Worm (Caenorhabditis elegans) whole organism, L4 larva: ENCODE data around the gene cgt-3.

ENCODE experiments used
- D1046.2 ChIP-seq: fragments of 200-800 bp; sonication (Bioruptor generic); IDR thresholded peaks from 2 replicates; pipeline ENCODE4 v1.3.6; 2022; ENCODE audit warnings: missing genetic modification characterization, missing compliant biosample characterization
- F44E2.7 ChIP-seq: fragments of 200-800 bp; sonication (Bioruptor generic); IDR thresholded peaks from 2 replicates; pipeline ENCODE4 v2.1.2; 2022; ENCODE audit warnings: missing genetic modification characterization, missing compliant biosample characterization
- T26A8.4 ChIP-seq: fragments of 200-800 bp; sonication (Bioruptor generic); IDR thresholded peaks from 2 replicates; pipeline ENCODE4 v1.3.6; 2022; ENCODE audit warnings: missing genetic modification characterization, missing compliant biosample characterization
- ZK546.5 ChIP-seq, 2 experiments: sonication (generic microtip); optimal IDR thresholded peaks; 2 replicates each; lab custom pipeline; 2017; ENCODE audit warnings: missing biosample characterization in 2 of 2, missing genetic modification characterization in 2 of 2
- aha-1 ChIP-seq: fragments of 150-350 bp; peaks from one replicate; lab custom pipeline; 2014; ENCODE audit warnings: missing biosample characterization, missing genetic modification characterization
- ama-1 ChIP-seq: fragments of 150-350 bp; optimal IDR thresholded peaks from 2 replicates; lab custom pipeline; 2014; ENCODE audit warnings: inconsistent platforms, mixed read lengths
- attf-4 ChIP-seq: sonication (generic microtip); optimal IDR thresholded peaks from 3 replicates; lab custom pipeline; 2017; ENCODE audit warnings: missing biosample characterization, missing genetic modification characterization
- ces-1 ChIP-seq: fragments of 150-350 bp; sonication (generic microtip); optimal IDR thresholded peaks from 4 replicates; lab custom pipeline; 2014; ENCODE audit warnings: missing biosample characterization, missing genetic modification reagents, missing genetic modification characterization
- ctbp-1 ChIP-seq: fragments of 200-800 bp; sonication (Bioruptor generic); IDR thresholded peaks from 2 replicates; pipeline ENCODE4 v1.3.6; 2022; ENCODE audit warnings: missing genetic modification reagents, missing genetic modification characterization, missing compliant biosample characterization
- daf-12 ChIP-seq: fragments of 150-350 bp; optimal IDR thresholded peaks from 2 replicates; lab custom pipeline; 2014; ENCODE audit warnings: missing biosample characterization, missing genetic modification reagents, missing genetic modification characterization
- daf-8 ChIP-seq: fragments of 200-800 bp; sonication (Bioruptor generic); IDR thresholded peaks from 2 replicates; pipeline ENCODE4 v1.3.6; 2022; ENCODE audit warnings: missing genetic modification characterization, missing compliant biosample characterization
- dmd-8 ChIP-seq: fragments of 200-800 bp; sonication (Bioruptor generic); IDR thresholded peaks from 2 replicates; pipeline ENCODE4 v1.3.6; 2022; ENCODE audit warnings: missing genetic modification characterization, missing compliant biosample characterization
- dmd-9 ChIP-seq: fragments of 200-800 bp; sonication (Bioruptor generic); IDR thresholded peaks from 2 replicates; pipeline ENCODE4 v1.3.6; 2022; ENCODE audit warnings: missing genetic modification reagents, missing genetic modification characterization, missing compliant biosample characterization
- duxl-1 ChIP-seq: sonication (generic microtip); optimal IDR thresholded peaks from 2 replicates; lab custom pipeline; 2016; ENCODE audit warnings: mild to moderate bottlenecking, missing genetic modification characterization, moderate library complexity, missing compliant biosample characterization; ENCODE audit not compliant: poor library complexity
- egl-27 ChIP-seq: sonication (generic microtip); optimal IDR thresholded peaks from 3 replicates; lab custom pipeline; 2017; ENCODE audit warnings: missing biosample characterization, missing genetic modification reagents, missing genetic modification characterization
- egl-43 ChIP-seq: fragments of 200-800 bp; sonication (Bioruptor generic); IDR thresholded peaks from 2 replicates; pipeline ENCODE4 v1.3.6; 2022; ENCODE audit warnings: missing genetic modification reagents, missing genetic modification characterization, missing compliant biosample characterization
- gei-8 ChIP-seq: fragments of 200-800 bp; sonication (Bioruptor generic); optimal IDR thresholded peaks from 2 replicates; lab custom pipeline; 2018; ENCODE audit warnings: mild to moderate bottlenecking, missing genetic modification characterization, missing compliant biosample characterization
- hif-1 ChIP-seq, 2 experiments: sonication (generic microtip); optimal IDR thresholded peaks; 2 replicates each; lab custom pipeline; 2016 to 2017; ENCODE audit warnings: missing compliant biosample characterization in 2 of 2, missing genetic modification characterization in 2 of 2, missing genetic modification reagents in 2 of 2, missing genotype in 2 of 2, mild to moderate bottlenecking in 1 of 2
- hmg-1.1 ChIP-seq: fragments of 200-800 bp; sonication (Bioruptor generic); IDR thresholded peaks from 2 replicates; pipeline ENCODE4 v1.3.6; 2022; ENCODE audit warnings: missing genetic modification reagents, missing genetic modification characterization, missing compliant biosample characterization
- lin-1 ChIP-seq: fragments of 200-800 bp; sonication (Bioruptor generic); IDR thresholded peaks from 2 replicates; pipeline ENCODE4 v1.3.6; 2022; ENCODE audit warnings: missing genetic modification reagents, missing genetic modification characterization, missing compliant biosample characterization
- lin-15B ChIP-seq: fragments of 150-350 bp; sonication (generic microtip); optimal IDR thresholded peaks from 3 replicates; lab custom pipeline; 2014; ENCODE audit warnings: missing biosample characterization, missing genetic modification characterization
- lin-38 ChIP-seq: fragments of 200-800 bp; sonication (Bioruptor generic); IDR thresholded peaks from 2 replicates; pipeline ENCODE4 v1.3.6; 2022; ENCODE audit warnings: missing genetic modification reagents, missing genetic modification characterization, missing compliant biosample characterization
- lir-3 ChIP-seq: sonication (generic microtip); optimal IDR thresholded peaks from 2 replicates; lab custom pipeline; 2016; ENCODE audit warnings: mild to moderate bottlenecking, missing genetic modification characterization, missing compliant biosample characterization
- madf-9 ChIP-seq: fragments of 200-800 bp; sonication (Bioruptor generic); conservative IDR thresholded peaks from 2 replicates; pipeline ENCODE4 v1.3.6; 2022; ENCODE audit warnings: missing genetic modification reagents, missing genetic modification characterization, missing compliant biosample characterization
- mdl-1 ChIP-seq, 2 experiments: fragments of 150-350 bp in 1 of 2; sonication (generic microtip) in 1 of 2; optimal IDR thresholded peaks; 2 replicates each; lab custom pipeline; 2014 to 2017; ENCODE audit warnings: missing biosample characterization in 2 of 2, missing genetic modification characterization in 2 of 2
- mxl-2 ChIP-seq: fragments of 200-800 bp; sonication (Bioruptor generic); conservative IDR thresholded peaks from 2 replicates; pipeline ENCODE4 v1.3.6; 2022; ENCODE audit warnings: missing genetic modification reagents, missing genetic modification characterization, missing compliant biosample characterization
- nhr-102 ChIP-seq: sonication (generic microtip); optimal IDR thresholded peaks from 2 replicates; lab custom pipeline; 2016; ENCODE audit warnings: mild to moderate bottlenecking, missing genetic modification characterization, moderate library complexity, missing compliant biosample characterization
- nhr-11 ChIP-seq: fragments of 150-350 bp; optimal IDR thresholded peaks from 2 replicates; lab custom pipeline; 2014; ENCODE audit warnings: missing biosample characterization, missing genetic modification characterization
- nhr-237 ChIP-seq: sonication (generic microtip); optimal IDR thresholded peaks from 2 replicates; lab custom pipeline; 2017; ENCODE audit warnings: missing biosample characterization, missing genetic modification characterization
- nhr-28 ChIP-seq: fragments of 150-350 bp; optimal IDR thresholded peaks from 2 replicates; lab custom pipeline; 2014; ENCODE audit warnings: missing biosample characterization, missing genetic modification characterization
- nhr-41 ChIP-seq: fragments of 200-800 bp; sonication (Bioruptor generic); IDR thresholded peaks from 2 replicates; pipeline ENCODE4 v1.3.6; 2022; ENCODE audit warnings: missing genetic modification reagents, missing genetic modification characterization, missing compliant biosample characterization
- nhr-42 ChIP-seq: fragments of 200-800 bp; sonication (Bioruptor generic); IDR thresholded peaks from 2 replicates; pipeline ENCODE4 v1.3.6; 2022; ENCODE audit warnings: missing genetic modification characterization, missing compliant biosample characterization
- nhr-48 ChIP-seq: sonication (generic microtip); optimal IDR thresholded peaks from 2 replicates; lab custom pipeline; 2016; ENCODE audit warnings: mild to moderate bottlenecking, missing genetic modification characterization, missing compliant biosample characterization
- nhr-76 ChIP-seq: fragments of 150-350 bp; optimal IDR thresholded peaks from 2 replicates; lab custom pipeline; 2014; ENCODE audit warnings: missing biosample characterization, missing genetic modification characterization
- php-3 ChIP-seq: fragments of 200-800 bp; sonication (Bioruptor generic); IDR thresholded peaks from 2 replicates; pipeline ENCODE4 v1.3.6; 2022; ENCODE audit warnings: missing genetic modification reagents, missing genetic modification characterization, missing compliant biosample characterization
- set-16 ChIP-seq: fragments of 200-800 bp; sonication (Bioruptor generic); IDR thresholded peaks from 2 replicates; pipeline ENCODE4 v1.3.6; 2022; ENCODE audit warnings: missing genetic modification reagents, missing genetic modification characterization, missing compliant biosample characterization
- snpc-4 ChIP-seq: fragments of 150-350 bp; optimal IDR thresholded peaks from 2 replicates; lab custom pipeline; 2014; ENCODE audit warnings: missing biosample characterization, missing genetic modification characterization
- unc-62 ChIP-seq, 3 experiments: fragments of 150-350 bp in 1 of 3; sonication (generic microtip); optimal IDR thresholded peaks in 2 of 3; peaks in 1 of 3; 1 replicate in 1 of 3; 2 replicates in 2 of 3; lab custom pipeline; 2014 to 2017; ENCODE audit warnings: missing biosample characterization in 3 of 3, missing genetic modification characterization in 3 of 3, missing genetic modification reagents in 3 of 3, missing genotype in 1 of 3
- zfp-3 ChIP-seq: fragments of 200-800 bp; sonication (Bioruptor generic); conservative IDR thresholded peaks from 2 replicates; pipeline ENCODE4 v1.3.6; 2022; ENCODE audit warnings: missing genetic modification reagents, missing genetic modification characterization, missing compliant biosample characterization
- ztf-7 ChIP-seq: fragments of 150-350 bp; optimal IDR thresholded peaks from 2 replicates; lab custom pipeline; 2014; ENCODE audit warnings: missing biosample characterization, missing genetic modification characterization

Gene cgt-3

DNA sequence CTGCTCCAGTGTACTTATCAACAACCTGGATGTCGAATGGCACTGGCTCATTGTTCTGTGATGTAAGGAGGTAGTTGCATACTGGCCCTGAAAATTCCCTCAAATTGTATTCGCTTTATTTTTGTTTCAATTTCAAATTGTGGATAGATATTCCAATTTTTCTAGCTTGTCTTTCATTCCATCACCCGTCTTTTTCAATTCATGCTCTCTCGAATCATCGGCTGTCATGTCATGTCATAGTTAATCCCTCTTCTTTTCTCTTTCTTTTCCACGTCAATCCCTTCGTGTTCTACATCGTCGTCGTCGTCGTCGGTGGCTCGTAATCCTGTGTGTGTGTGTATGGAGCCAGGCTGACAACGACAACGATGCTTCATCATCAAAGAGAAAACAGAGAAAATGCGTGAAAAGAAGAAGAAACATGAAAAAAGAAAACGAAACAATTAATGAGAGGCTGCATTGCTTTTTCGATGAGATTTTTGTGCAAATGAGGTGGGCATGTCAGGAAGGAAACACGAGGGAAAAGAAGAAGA is 44.6 kb downstream of the cgt-3 start:
- TF ChIP-seq duxl-1 (no peak), egl-27 (tag; lab: Kevin White, UChicago) (no peak), mdl-1 (tag; optimal IDR thresholded peaks at IDR 0.05; lab: Kevin White, UChicago) (peak in 1 of 2 experiments; percentile 8), mxl-2 (GFP tag; lab: Robert Waterston, UW) (no peak), hif-1 (tag; optimal IDR thresholded peaks at IDR 0.05; lab: Kevin White, UChicago) (no peak), T26A8.4 (GFP tag; lab: Robert Waterston, UW) (no peak), ama-1 (lab: Kevin White, UChicago) (no peak), lir-3 (tag; lab: Kevin White, UChicago) (no peak), nhr-42 (GFP tag; lab: Robert Waterston, UW) (no peak), gei-8 (no peak), nhr-76 (tag; lab: Kevin White, UChicago) (no peak), daf-12 (no peak), nhr-237 (tag; lab: Kevin White, UChicago) (no peak), D1046.2 (GFP tag; lab: Robert Waterston, UW) (no peak), hmg-1.1 (0 out of 2 replicates have a peak, but pooled peaks have one; percentile 16), unc-62 (GFP tag; optimal IDR thresholded peaks at IDR 0.05 in 1 of 2; lab: Kevin White, UChicago) (peak in 1 of 2 experiments; percentile 99), unc-62 (tag; optimal IDR thresholded peaks at IDR 0.05; lab: Kevin White, UChicago) (no peak), nhr-41 (GFP tag; lab: Robert Waterston, UW) (no peak)

DNA sequence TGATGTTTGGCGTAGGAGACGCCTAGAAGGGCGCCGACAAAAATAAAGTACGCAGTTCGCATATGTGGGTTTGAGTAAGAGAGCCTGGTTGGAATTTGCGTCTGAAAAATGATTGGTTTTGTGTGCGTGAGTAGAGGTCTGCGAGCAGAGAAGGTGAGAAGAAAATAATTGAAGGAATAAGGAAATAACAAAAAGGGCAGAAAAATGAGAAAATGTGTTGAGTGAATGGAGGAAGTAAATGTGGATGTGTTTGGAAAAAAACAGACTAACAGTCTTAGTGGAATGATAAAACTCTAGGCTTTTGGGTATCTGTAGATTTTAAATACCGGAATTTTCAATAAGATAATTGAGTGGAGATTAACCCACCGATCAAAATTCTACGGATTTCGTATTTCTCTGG is 45.5 kb downstream of the cgt-3 start, which contains the start of gene casy-1:
TSS of gene casy-1 (minus strand) at position 101 of the 400 bp plus-strand sequence.
- TF ChIP-seq F44E2.7 (GFP tag; lab: Robert Waterston, UW) (no peak), aha-1 (peak; percentile 58), unc-62 (GFP tag; optimal IDR thresholded peaks at IDR 0.05 in 1 of 2; lab: Kevin White, UChicago) (peak in 1 of 2 experiments; percentile 73), unc-62 (tag; optimal IDR thresholded peaks at IDR 0.05; lab: Kevin White, UChicago) (no peak)

DNA sequence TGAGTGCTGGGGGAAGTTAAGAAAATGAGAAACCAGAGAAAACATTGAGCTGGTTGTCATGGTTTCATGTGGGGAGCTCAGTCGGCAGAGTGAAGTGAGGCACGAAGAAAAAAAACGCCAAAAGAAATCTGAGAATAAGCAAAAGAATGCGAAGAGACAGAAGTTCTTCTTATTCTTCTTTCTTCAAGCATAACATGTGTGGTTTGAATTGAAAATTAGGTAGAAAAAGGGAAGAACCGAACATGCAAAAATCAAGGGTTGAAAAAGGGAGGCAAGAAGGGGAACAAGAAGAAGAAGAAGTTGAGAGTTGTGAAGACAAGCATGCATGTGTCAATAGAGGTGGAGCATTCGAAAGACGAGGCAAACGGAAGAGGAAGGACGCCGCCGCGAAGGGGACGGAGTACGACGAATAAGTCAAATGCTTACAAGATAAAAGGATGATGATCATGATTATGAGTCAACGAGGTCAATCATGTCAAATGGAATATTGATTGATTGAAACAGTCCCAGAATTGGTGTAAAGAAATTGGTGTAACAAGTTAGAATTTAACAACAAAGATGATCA is 46.8 kb downstream of the cgt-3 start:
- TF ChIP-seq nhr-11 (tag; lab: Kevin White, UChicago) (peak; percentile 17), ctbp-1 (peak; percentile 51; the same call in 1 of the 2 replicates), aha-1 (peak; percentile 89), ZK546.5 (tag; optimal IDR thresholded peaks at IDR 0.05; lab: Kevin White, UChicago) (no peak), madf-9 (GFP tag; lab: Robert Waterston, UW) (no peak), lin-38 (GFP tag; lab: Robert Waterston, UW) (no peak)
- TF ChIP-seq, all 104 proteins: peak for 3

DNA sequence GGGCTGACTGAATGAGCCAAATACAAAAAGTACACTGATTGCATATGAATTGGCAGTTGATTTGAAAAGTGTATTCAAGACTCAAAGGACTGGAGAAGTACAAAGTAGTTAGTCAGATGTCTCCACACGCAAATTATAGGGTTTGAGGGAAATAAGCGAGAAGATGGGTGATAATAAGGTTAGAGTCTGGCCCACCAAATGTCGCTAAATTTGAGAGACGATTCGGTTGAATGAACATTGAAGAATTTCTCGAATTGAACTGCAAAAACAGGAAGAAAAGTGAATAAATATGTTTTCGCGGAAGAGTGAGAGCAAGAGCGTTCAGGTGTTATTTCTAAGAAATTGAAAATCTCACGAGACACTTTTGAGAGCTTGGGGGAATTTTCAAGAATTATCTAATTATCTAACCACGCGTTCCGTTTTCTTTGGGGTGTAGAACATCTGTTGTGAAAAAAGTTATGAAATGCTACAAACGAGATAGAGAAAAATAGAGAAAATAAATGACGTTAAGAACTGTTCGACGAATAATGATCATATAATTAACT is 48.5 kb downstream of the cgt-3 start:
- peak; percentile 44 for TF ChIP-seq nhr-11 (tag; lab: Kevin White, UChicago)
- no peak for TF ChIP-seq ztf-7 (tag; lab: Kevin White, UChicago)

DNA sequence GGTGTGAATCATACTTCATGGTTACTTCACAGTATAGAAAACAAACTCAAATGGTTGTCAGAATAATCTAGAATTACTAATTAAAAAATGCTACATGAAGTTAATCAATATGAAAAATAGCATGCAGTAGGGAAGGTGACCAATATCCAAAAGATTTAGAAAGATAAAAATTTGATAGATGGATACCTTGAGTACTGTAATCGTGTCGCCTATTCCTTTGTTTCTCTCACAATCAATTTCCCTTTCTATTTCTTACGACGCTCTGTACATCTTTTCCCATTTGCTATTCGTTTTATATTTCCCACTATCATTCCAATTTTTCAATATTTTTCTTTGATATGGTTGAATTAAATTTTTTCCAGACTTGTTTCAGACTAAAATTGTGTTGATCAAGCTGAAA is 50.2 kb downstream of the cgt-3 start, which contains the start of gene B0034.7:
TSS of gene B0034.7 (plus strand) at position 301 of the 400 bp plus-strand sequence.
- no peak for TF ChIP-seq dmd-8 (GFP tag; lab: Robert Waterston, UW)
- TF ChIP-seq nhr-102, result no peak
- TF ChIP-seq nhr-48 (tag; lab: Kevin White, UChicago), result no peak
- TF ChIP-seq daf-8 (GFP tag; lab: Robert Waterston, UW), result no peak
- no peak for TF ChIP-seq lir-3 (tag; lab: Kevin White, UChicago)
- no peak for TF ChIP-seq snpc-4 (tag; lab: Kevin White, UChicago)
- no peak for TF ChIP-seq lin-15B (tag; lab: Kevin White, UChicago)
- no peak for TF ChIP-seq nhr-28 (tag; lab: Kevin White, UChicago)
- TF ChIP-seq dmd-9 (GFP tag; lab: Robert Waterston, UW), result no peak
- no peak for TF ChIP-seq ces-1
- TF ChIP-seq attf-4 (tag; lab: Kevin White, UChicago), result no peak
- no peak for TF ChIP-seq php-3 (GFP tag; lab: Robert Waterston, UW)
- TF ChIP-seq zfp-3 (GFP tag; lab: Robert Waterston, UW), result no peak
- TF ChIP-seq F44E2.7 (GFP tag; lab: Robert Waterston, UW), result no peak
- no peak for TF ChIP-seq egl-43
- TF ChIP-seq ama-1 (lab: Kevin White, UChicago), result no peak
- no peak for TF ChIP-seq set-16 (GFP tag; lab: Robert Waterston, UW)
- TF ChIP-seq lin-1, result no peak
